Worm (Caenorhabditis elegans) whole organism, L4 larva: ENCODE measurements around the gene R01B10.3.
A peak's percentile ranks its signal among the peaks of the same experiment; 100 is the strongest.

Experiments used
- F10B5.3 ChIP-seq: sonication (generic microtip); optimal IDR thresholded peaks from 2 replicates; lab custom pipeline; 2016; ENCODE audit warnings: mild to moderate bottlenecking, missing genetic modification characterization, missing compliant biosample characterization
- F44E2.7 ChIP-seq: fragments of 200-800 bp; sonication (Bioruptor generic); IDR thresholded peaks from 2 replicates; pipeline ENCODE4 v2.1.2; 2022; ENCODE audit warnings: missing genetic modification characterization, missing compliant biosample characterization
- T20F7.1 ChIP-seq: fragments of 200-800 bp; sonication (Bioruptor generic); optimal IDR thresholded peaks from 2 replicates; lab custom pipeline; 2018; ENCODE audit warnings: mild to moderate bottlenecking, missing genetic modification characterization, missing compliant biosample characterization
- T26A8.4 ChIP-seq: fragments of 200-800 bp; sonication (Bioruptor generic); IDR thresholded peaks from 2 replicates; pipeline ENCODE4 v1.3.6; 2022; ENCODE audit warnings: missing genetic modification characterization, missing compliant biosample characterization
- Y105C5A.15 ChIP-seq: fragments of 200-800 bp; sonication (Bioruptor generic); IDR thresholded peaks from 2 replicates; pipeline ENCODE4 v1.3.6; 2022; ENCODE audit warnings: missing genetic modification characterization, missing compliant biosample characterization
- Y48G9A.11 ChIP-seq: fragments of 200-800 bp; sonication (Bioruptor generic); IDR thresholded peaks from 2 replicates; pipeline ENCODE4 v1.3.6; 2022; ENCODE audit warnings: missing genetic modification reagents, missing genetic modification characterization, missing compliant biosample characterization
- Y75B8A.6 ChIP-seq: fragments of 200-800 bp; sonication (Bioruptor generic); IDR thresholded peaks from 2 replicates; pipeline ENCODE4 v1.3.6; 2022; ENCODE audit warnings: missing genetic modification reagents, missing genetic modification characterization, missing compliant biosample characterization
- ZK337.2 ChIP-seq: fragments of 200-800 bp; sonication (Bioruptor generic); IDR thresholded peaks from 2 replicates; pipeline ENCODE4 v1.3.6; 2022; ENCODE audit warnings: missing genetic modification reagents, missing genetic modification characterization, missing compliant biosample characterization
- aha-1 ChIP-seq: fragments of 150-350 bp; peaks from one replicate; lab custom pipeline; 2014; ENCODE audit warnings: missing biosample characterization, missing genetic modification characterization
- aly-2 ChIP-seq: sonication (generic microtip); optimal IDR thresholded peaks from 2 replicates; lab custom pipeline; 2018; ENCODE audit warnings: missing biosample characterization, missing genetic modification characterization
- ama-1 ChIP-seq: fragments of 150-350 bp; optimal IDR thresholded peaks from 2 replicates; lab custom pipeline; 2014; ENCODE audit warnings: inconsistent platforms, mixed read lengths
- arid-1 ChIP-seq: fragments of 200-800 bp; sonication (Bioruptor generic); conservative IDR thresholded peaks from 2 replicates; pipeline ENCODE4 v1.3.6; 2022; ENCODE audit warnings: missing genetic modification reagents, missing genetic modification characterization, missing compliant biosample characterization
- attf-4 ChIP-seq: sonication (generic microtip); optimal IDR thresholded peaks from 3 replicates; lab custom pipeline; 2017; ENCODE audit warnings: missing biosample characterization, missing genetic modification characterization
- ceh-28 ChIP-seq: fragments of 150-350 bp; optimal IDR thresholded peaks from 2 replicates; lab custom pipeline; 2014; ENCODE audit warnings: missing biosample characterization, missing genetic modification reagents, missing genetic modification characterization
- ceh-44 ChIP-seq: fragments of 200-800 bp; sonication (Bioruptor generic); IDR thresholded peaks from 2 replicates; pipeline ENCODE4 v1.3.6; 2022; ENCODE audit warnings: missing genetic modification reagents, missing genetic modification characterization, missing compliant biosample characterization
- ceh-62 ChIP-seq: sonication (generic microtip); optimal IDR thresholded peaks from 2 replicates; lab custom pipeline; 2017; ENCODE audit warnings: missing biosample characterization, missing genetic modification characterization
- ctbp-1 ChIP-seq: fragments of 200-800 bp; sonication (Bioruptor generic); IDR thresholded peaks from 2 replicates; pipeline ENCODE4 v1.3.6; 2022; ENCODE audit warnings: missing genetic modification reagents, missing genetic modification characterization, missing compliant biosample characterization
- daf-19 ChIP-seq: fragments of 200-800 bp; sonication (Bioruptor generic); conservative IDR thresholded peaks from 2 replicates; pipeline ENCODE4 v1.3.6; 2022; ENCODE audit warnings: missing genetic modification characterization, missing compliant biosample characterization
- daf-8 ChIP-seq: fragments of 200-800 bp; sonication (Bioruptor generic); IDR thresholded peaks from 2 replicates; pipeline ENCODE4 v1.3.6; 2022; ENCODE audit warnings: missing genetic modification characterization, missing compliant biosample characterization
- dmd-6 ChIP-seq: fragments of 200-800 bp; sonication (Bioruptor generic); IDR thresholded peaks from 2 replicates; pipeline ENCODE4 v1.3.6; 2022; ENCODE audit warnings: missing genetic modification reagents, missing genetic modification characterization, missing compliant biosample characterization
- dmd-8 ChIP-seq: fragments of 200-800 bp; sonication (Bioruptor generic); IDR thresholded peaks from 2 replicates; pipeline ENCODE4 v1.3.6; 2022; ENCODE audit warnings: missing genetic modification characterization, missing compliant biosample characterization
- dmd-9 ChIP-seq: fragments of 200-800 bp; sonication (Bioruptor generic); IDR thresholded peaks from 2 replicates; pipeline ENCODE4 v1.3.6; 2022; ENCODE audit warnings: missing genetic modification reagents, missing genetic modification characterization, missing compliant biosample characterization
- dpl-1 ChIP-seq: fragments of 150-350 bp; optimal IDR thresholded peaks from 2 replicates; lab custom pipeline; 2014; ENCODE audit warnings: missing biosample characterization, missing genetic modification reagents, missing genetic modification characterization
- duxl-1 ChIP-seq: sonication (generic microtip); optimal IDR thresholded peaks from 2 replicates; lab custom pipeline; 2016; ENCODE audit warnings: mild to moderate bottlenecking, missing genetic modification characterization, moderate library complexity, missing compliant biosample characterization; ENCODE audit not compliant: poor library complexity
- dve-1 ChIP-seq: sonication (generic microtip); optimal IDR thresholded peaks from 2 replicates; lab custom pipeline; 2017; ENCODE audit warnings: antibody characterized with exemption, mild to moderate bottlenecking, missing genetic modification characterization, missing compliant biosample characterization; ENCODE audit not compliant: insufficient read depth
- egl-27 ChIP-seq: sonication (generic microtip); optimal IDR thresholded peaks from 3 replicates; lab custom pipeline; 2017; ENCODE audit warnings: missing biosample characterization, missing genetic modification reagents, missing genetic modification characterization
- egl-43 ChIP-seq: fragments of 200-800 bp; sonication (Bioruptor generic); IDR thresholded peaks from 2 replicates; pipeline ENCODE4 v1.3.6; 2022; ENCODE audit warnings: missing genetic modification reagents, missing genetic modification characterization, missing compliant biosample characterization
- fos-1 ChIP-seq: fragments of 150-350 bp; optimal IDR thresholded peaks from 2 replicates; lab custom pipeline; 2014; ENCODE audit warnings: missing biosample characterization, missing genetic modification characterization
- hlh-30 ChIP-seq: sonication (generic microtip); optimal IDR thresholded peaks from 2 replicates; lab custom pipeline; 2017; ENCODE audit warnings: antibody characterized with exemption, mild to moderate bottlenecking, missing genetic modification characterization, missing compliant biosample characterization; ENCODE audit not compliant: insufficient read depth
- lin-38 ChIP-seq: fragments of 200-800 bp; sonication (Bioruptor generic); IDR thresholded peaks from 2 replicates; pipeline ENCODE4 v1.3.6; 2022; ENCODE audit warnings: missing genetic modification reagents, missing genetic modification characterization, missing compliant biosample characterization
- lin-39 ChIP-seq: fragments of 150-350 bp; optimal IDR thresholded peaks from 2 replicates; lab custom pipeline; 2014; ENCODE audit warnings: missing biosample characterization, missing genetic modification reagents, missing genetic modification characterization
- lir-3 ChIP-seq: sonication (generic microtip); optimal IDR thresholded peaks from 2 replicates; lab custom pipeline; 2016; ENCODE audit warnings: mild to moderate bottlenecking, missing genetic modification characterization, missing compliant biosample characterization
- lsy-2 ChIP-seq, 2 experiments: fragments of 150-350 bp in 1 of 2; sonication (generic microtip) in 1 of 2; optimal IDR thresholded peaks; 2 replicates each; lab custom pipeline; 2014 to 2017; ENCODE audit warnings: missing biosample characterization in 2 of 2, missing genetic modification characterization in 2 of 2
- madf-5 ChIP-seq, 2 experiments: fragments of 200-800 bp; sonication (Bioruptor generic); IDR thresholded peaks; 2 replicates each; pipeline ENCODE4 v1.3.6; 2022; ENCODE audit warnings: missing compliant biosample characterization in 2 of 2, missing genetic modification characterization in 2 of 2
- madf-9 ChIP-seq: fragments of 200-800 bp; sonication (Bioruptor generic); conservative IDR thresholded peaks from 2 replicates; pipeline ENCODE4 v1.3.6; 2022; ENCODE audit warnings: missing genetic modification reagents, missing genetic modification characterization, missing compliant biosample characterization
- mep-1 ChIP-seq: fragments of 150-350 bp; sonication (generic microtip); optimal IDR thresholded peaks from 3 replicates; lab custom pipeline; 2014; ENCODE audit warnings: missing biosample characterization, missing genetic modification characterization
- mes-2 ChIP-seq: sonication (generic microtip); optimal IDR thresholded peaks from 2 replicates; lab custom pipeline; 2016; ENCODE audit warnings: missing genotype, mild to moderate bottlenecking, missing genetic modification characterization, missing compliant biosample characterization; ENCODE audit not compliant: poor library complexity, severe bottlenecking
- nhr-10 ChIP-seq: fragments of 150-350 bp; optimal IDR thresholded peaks from 2 replicates; lab custom pipeline; 2014; ENCODE audit warnings: missing biosample characterization, missing genetic modification characterization
- nhr-102 ChIP-seq: sonication (generic microtip); optimal IDR thresholded peaks from 2 replicates; lab custom pipeline; 2016; ENCODE audit warnings: mild to moderate bottlenecking, missing genetic modification characterization, moderate library complexity, missing compliant biosample characterization
- nhr-237 ChIP-seq: sonication (generic microtip); optimal IDR thresholded peaks from 2 replicates; lab custom pipeline; 2017; ENCODE audit warnings: missing biosample characterization, missing genetic modification characterization
- nhr-25 ChIP-seq: sonication (generic microtip); optimal IDR thresholded peaks from 2 replicates; lab custom pipeline; 2017; ENCODE audit warnings: missing genetic modification characterization, mild to moderate bottlenecking, missing compliant biosample characterization, antibody characterized with exemption, moderate library complexity, borderline replicate concordance; ENCODE audit not compliant: insufficient read depth
- nhr-41 ChIP-seq: fragments of 200-800 bp; sonication (Bioruptor generic); IDR thresholded peaks from 2 replicates; pipeline ENCODE4 v1.3.6; 2022; ENCODE audit warnings: missing genetic modification reagents, missing genetic modification characterization, missing compliant biosample characterization
- nhr-48 ChIP-seq: sonication (generic microtip); optimal IDR thresholded peaks from 2 replicates; lab custom pipeline; 2016; ENCODE audit warnings: mild to moderate bottlenecking, missing genetic modification characterization, missing compliant biosample characterization
- skn-1 ChIP-seq: fragments of 150-350 bp; optimal IDR thresholded peaks from 2 replicates; lab custom pipeline; 2014; ENCODE audit warnings: missing biosample characterization, missing genetic modification characterization
- snpc-1.2 ChIP-seq: fragments of 200-800 bp; sonication (Bioruptor generic); IDR thresholded peaks from 2 replicates; pipeline ENCODE4 v1.3.6; 2022; ENCODE audit warnings: missing genetic modification reagents, missing genetic modification characterization, missing compliant biosample characterization
- unc-62 ChIP-seq, 3 experiments: fragments of 150-350 bp in 1 of 3; sonication (generic microtip); optimal IDR thresholded peaks in 2 of 3; peaks in 1 of 3; 1 replicate in 1 of 3; 2 replicates in 2 of 3; lab custom pipeline; 2014 to 2017; ENCODE audit warnings: missing biosample characterization in 3 of 3, missing genetic modification characterization in 3 of 3, missing genetic modification reagents in 3 of 3, missing genotype in 1 of 3
- zag-1 ChIP-seq: fragments of 150-350 bp; optimal IDR thresholded peaks from 2 replicates; lab custom pipeline; 2014; ENCODE audit warnings: missing biosample characterization, missing genetic modification characterization
- zip-2 ChIP-seq: fragments of 150-350 bp; optimal IDR thresholded peaks from 2 replicates; lab custom pipeline; 2014; ENCODE audit warnings: missing biosample characterization, missing genetic modification characterization

The R01B10.3 gene

ce11 chrV:6018944-6019450, 25.9 kb downstream of the R01B10.3 start, which contains the start of gene picc-1:
Gene picc-1 (plus strand): TSS chrV:6018994.
- TF ChIP-seq Y48G9A.11 (GFP tag; lab: Robert Waterston, UW) (peak; percentile 69), lin-38 (GFP tag; lab: Robert Waterston, UW) (peak; percentile 63), ama-1 (lab: Kevin White, UChicago) (peak; percentile 89), egl-43 (GFP tag; lab: Robert Waterston, UW) (peak; percentile 31; the same call in 1 of the 2 replicates), duxl-1 (peak; percentile 64), nhr-102 (tag; lab: Kevin White, UChicago) (peak; percentile 69), nhr-41 (no peak), dve-1 (tag; lab: Kevin White, UChicago) (peak; percentile 21), aha-1 (tag; lab: Kevin White, UChicago) (peak; percentile 96), madf-5 (GFP tag; IDR thresholded peaks at IDR 0.05; lab: Robert Waterston, UW) (no peak), aly-2 (tag; lab: Kevin White, UChicago) (no peak), daf-8 (GFP tag; lab: Robert Waterston, UW) (no peak), T26A8.4 (GFP tag; lab: Robert Waterston, UW) (0 out of 2 replicates have a peak, but pooled peaks have one; percentile 27), snpc-1.2 (GFP tag; lab: Robert Waterston, UW) (0 out of 2 replicates have a peak, but pooled peaks have one; percentile 36), mep-1 (tag; lab: Kevin White, UChicago) (peak; percentile 72), mes-2 (tag; lab: Kevin White, UChicago) (peak; percentile 38), dpl-1 (GFP tag; lab: Kevin White, UChicago) (no peak), ZK337.2 (no peak), dmd-9 (0 out of 2 replicates have a peak, but pooled peaks have one; percentile 38), lsy-2 (tag; optimal IDR thresholded peaks at IDR 0.05; lab: Kevin White, UChicago) (peak in 1 of 2 experiments; percentile 11), nhr-48 (peak; percentile 47), ceh-62 (tag; lab: Kevin White, UChicago) (no peak), T20F7.1 (GFP tag; lab: Kevin White, UChicago) (peak; percentile 24), Y75B8A.6 (GFP tag; lab: Robert Waterston, UW) (no peak)

- TF ChIP-seq ceh-44 (GFP tag; lab: Robert Waterston, UW) = no peak
- no peak for TF ChIP-seq ZK337.2
- no peak for TF ChIP-seq egl-43 (GFP tag; lab: Robert Waterston, UW)
- TF ChIP-seq F44E2.7 = no peak
- no peak for TF ChIP-seq F10B5.3 (tag; lab: Kevin White, UChicago)
- no peak for TF ChIP-seq zip-2 (tag; lab: Kevin White, UChicago)
- TF ChIP-seq nhr-25 (tag; lab: Kevin White, UChicago) = peak; percentile 21
- TF ChIP-seq Y105C5A.15 (GFP tag; lab: Robert Waterston, UW) = no peak
- no peak for TF ChIP-seq nhr-237 (tag; lab: Kevin White, UChicago)
- no peak for TF ChIP-seq egl-27 (tag; lab: Kevin White, UChicago)
- TF ChIP-seq skn-1 = no peak
- TF ChIP-seq dmd-8 (GFP tag; lab: Robert Waterston, UW) = no peak
- TF ChIP-seq nhr-48 = no peak
- TF ChIP-seq lin-39 (tag; lab: Kevin White, UChicago) = no peak
- no peak for TF ChIP-seq aha-1 (tag; lab: Kevin White, UChicago)
- TF ChIP-seq nhr-10 = no peak
- no peak for TF ChIP-seq unc-62 (GFP tag; optimal IDR thresholded peaks at IDR 0.05 in 1 of 2; lab: Kevin White, UChicago)
- TF ChIP-seq unc-62 (tag; optimal IDR thresholded peaks at IDR 0.05; lab: Kevin White, UChicago) = no peak
- peak; percentile 46 for TF ChIP-seq duxl-1
- TF ChIP-seq daf-8 (GFP tag; lab: Robert Waterston, UW) = no peak
- TF ChIP-seq attf-4 (tag; lab: Kevin White, UChicago) = no peak
- no peak for TF ChIP-seq lir-3 (tag; lab: Kevin White, UChicago)
- TF ChIP-seq ceh-62 (tag; lab: Kevin White, UChicago) = no peak
- TF ChIP-seq dmd-9 = no peak
- TF ChIP-seq fos-1 (tag; lab: Kevin White, UChicago) = no peak
- TF ChIP-seq ceh-28 (tag; lab: Kevin White, UChicago) = no peak
- TF ChIP-seq arid-1 (GFP tag; lab: Robert Waterston, UW) = no peak
- no peak for TF ChIP-seq madf-9 (GFP tag; lab: Robert Waterston, UW)
- peak; percentile 79 for TF ChIP-seq dpl-1 (GFP tag; lab: Kevin White, UChicago)
- TF ChIP-seq ctbp-1 (GFP tag; lab: Robert Waterston, UW) = no peak
- no peak for TF ChIP-seq daf-19 (GFP tag; lab: Robert Waterston, UW)
- no peak for TF ChIP-seq zag-1 (tag; lab: Kevin White, UChicago)
- peak; percentile 34 for TF ChIP-seq dmd-6
- TF ChIP-seq hlh-30 = peak; percentile 89
These were observed 27.3 kb downstream of the R01B10.3 start, which contains the start of the genes rpt-2 and aps-1 for ce11 chrV:6017630-6018029. Gene rpt-2 (minus strand): TSS chrV:6017669. Gene aps-1 (plus strand): TSS chrV:6017970.
